Fruit fly (Drosophila melanogaster) whole organism, embryonic: ENCODE data around the gene HP5.

Source experiments
- CG11695 ChIP-seq: fragments of 200-800 bp; sonication (Bioruptor generic); IDR thresholded peaks from 3 replicates; pipeline ENCODE4 v1.3.6; 2022; ENCODE audit warnings: missing biosample characterization, missing genetic modification characterization
- CG12299 ChIP-seq: fragments of 200-800 bp; sonication (Bioruptor generic); optimal IDR thresholded peaks from 2 replicates; lab custom pipeline; 2018; ENCODE audit warnings: missing biosample characterization, mild to moderate bottlenecking, missing genetic modification characterization
- CG12659 ChIP-seq: fragments of 200-800 bp; sonication (Bioruptor generic); optimal IDR thresholded peaks from 3 replicates; lab custom pipeline; 2017; ENCODE audit warnings: mild to moderate bottlenecking, missing biosample characterization, missing genetic modification reagents, missing genetic modification characterization
- CG1602 ChIP-seq: fragments of 200-800 bp; sonication (Bioruptor generic); optimal IDR thresholded peaks from 3 replicates; lab custom pipeline; 2016; ENCODE audit warnings: missing biosample characterization, missing genetic modification characterization
- CG16863 ChIP-seq: fragments of 200-800 bp; sonication (Bioruptor generic); optimal IDR thresholded peaks from 3 replicates; lab custom pipeline; 2016; ENCODE audit warnings: missing biosample characterization, missing genetic modification characterization
- CG17328 ChIP-seq: fragments of 200-800 bp; sonication (Bioruptor generic); IDR thresholded peaks from 2 replicates; pipeline ENCODE4 v1.3.6; 2022; ENCODE audit warnings: missing biosample characterization, missing genetic modification characterization
- CG17612 ChIP-seq: fragments of 200-800 bp; sonication (Bioruptor generic); IDR thresholded peaks from 2 replicates; pipeline ENCODE4 v1.3.6; 2022; ENCODE audit warnings: missing biosample characterization, missing genetic modification characterization
- CG1792 ChIP-seq: fragments of 200-800 bp; sonication (Bioruptor generic); optimal IDR thresholded peaks from 2 replicates; lab custom pipeline; 2016; ENCODE audit warnings: missing biosample characterization, missing genetic modification characterization
- CG2120 ChIP-seq: fragments of 200-800 bp; sonication (Bioruptor generic); optimal IDR thresholded peaks from 3 replicates; lab custom pipeline; 2016; ENCODE audit warnings: missing biosample characterization, missing genetic modification characterization
- CG31365 ChIP-seq: fragments of 200-800 bp; sonication (Bioruptor generic); optimal IDR thresholded peaks from 2 replicates; lab custom pipeline; 2018; ENCODE audit warnings: missing biosample characterization, mild to moderate bottlenecking, missing genetic modification characterization
- CG3407 ChIP-seq: fragments of 200-800 bp; sonication (Bioruptor generic); optimal IDR thresholded peaks from 2 replicates; lab custom pipeline; 2018; ENCODE audit warnings: missing biosample characterization, mild to moderate bottlenecking, missing genetic modification characterization
- CG34422 ChIP-seq: fragments of 200-800 bp; sonication (Bioruptor generic); IDR thresholded peaks from 3 replicates; pipeline ENCODE4 v1.3.6; 2022; ENCODE audit warnings: missing biosample characterization, missing genetic modification characterization
- CG3726 ChIP-seq: fragments of 200-800 bp; sonication (Bioruptor generic); IDR thresholded peaks from 3 replicates; pipeline ENCODE4, ENCODE4 v1.3.6; 2022; ENCODE audit warnings: missing biosample characterization, missing genetic modification characterization
- CG3838 ChIP-seq: fragments of 200-800 bp; sonication (Bioruptor generic); optimal IDR thresholded peaks from 3 replicates; lab custom pipeline; 2016; ENCODE audit warnings: missing biosample characterization, missing genetic modification characterization
- CG3995 ChIP-seq: fragments of 200-800 bp; sonication (Bioruptor generic); optimal IDR thresholded peaks from 3 replicates; lab custom pipeline; 2016; ENCODE audit warnings: missing biosample characterization, missing genetic modification characterization
- CG4328 ChIP-seq: fragments of 200-800 bp; sonication (Bioruptor generic); optimal IDR thresholded peaks from 3 replicates; lab custom pipeline; 2017; ENCODE audit warnings: missing biosample characterization, missing genetic modification reagents, missing genetic modification characterization
- CG43689 ChIP-seq: fragments of 200-800 bp; sonication (Bioruptor generic); IDR thresholded peaks from 2 replicates; pipeline ENCODE4 v1.3.6; 2022; ENCODE audit warnings: missing biosample characterization, missing genetic modification characterization
- CG6791 ChIP-seq: fragments of 200-800 bp; sonication (Bioruptor generic); IDR thresholded peaks from 3 replicates; pipeline ENCODE4 v1.3.6; 2022; ENCODE audit warnings: missing biosample characterization, missing genetic modification characterization; ENCODE audit not compliant: partially characterized antibody
- CG7357 ChIP-seq: fragments of 200-800 bp; sonication (Bioruptor generic); IDR thresholded peaks from 3 replicates; pipeline ENCODE4 v1.3.6; 2022; ENCODE audit warnings: missing biosample characterization, missing genetic modification characterization
- CTCF ChIP-seq: fragments of 200-800 bp; sonication (Bioruptor generic); optimal IDR thresholded peaks from 2 replicates; lab custom pipeline; 2017; ENCODE audit warnings: missing biosample characterization, mild to moderate bottlenecking, missing genetic modification characterization, moderate library complexity
- Dek ChIP-seq: fragments of 200-800 bp; sonication (Bioruptor generic); optimal IDR thresholded peaks from 3 replicates; lab custom pipeline; 2019; ENCODE audit warnings: missing biosample characterization, mild to moderate bottlenecking, missing genetic modification characterization, moderate library complexity
- Dip3 ChIP-seq: fragments of 200-800 bp; sonication (Bioruptor generic); optimal IDR thresholded peaks from 3 replicates; lab custom pipeline; 2016; ENCODE audit warnings: missing biosample characterization, missing genetic modification characterization
- Dll ChIP-seq: fragments of 200-800 bp; sonication (Bioruptor generic); IDR thresholded peaks from 4 replicates; pipeline ENCODE4 v1.3.6; 2022; ENCODE audit warnings: missing biosample characterization, missing genetic modification characterization; ENCODE audit not compliant: partially characterized antibody
- Ets65A ChIP-seq: fragments of 200-800 bp; sonication (Bioruptor generic); peaks from one replicate; lab custom pipeline; 2016; ENCODE audit warnings: missing biosample characterization, missing genetic modification characterization
- Gug ChIP-seq: fragments of 200-800 bp; sonication (Bioruptor generic); IDR thresholded peaks from 4 replicates; pipeline ENCODE4 v1.3.6; 2022; ENCODE audit warnings: missing biosample characterization, missing genetic modification characterization
- HLH3B ChIP-seq: fragments of 200-800 bp; sonication (Bioruptor generic); IDR thresholded peaks from 2 replicates; pipeline ENCODE4 v1.3.6; 2022; ENCODE audit warnings: missing biosample characterization, missing genetic modification characterization
- HLH4C ChIP-seq: fragments of 200-800 bp; sonication (Bioruptor generic); IDR thresholded peaks from 3 replicates; pipeline ENCODE4 v1.3.6; 2022; ENCODE audit warnings: missing biosample characterization, missing genetic modification characterization; ENCODE audit not compliant: partially characterized antibody
- HLHmδ ChIP-seq: fragments of 200-800 bp; sonication (Bioruptor generic); optimal IDR thresholded peaks from 2 replicates; lab custom pipeline; 2018; ENCODE audit warnings: missing biosample characterization, mild to moderate bottlenecking, missing genetic modification characterization, moderate library complexity
- MESR4 ChIP-seq: fragments of 200-800 bp; sonication (Bioruptor generic); optimal IDR thresholded peaks from 2 replicates; lab custom pipeline; 2018; ENCODE audit warnings: missing biosample characterization, mild to moderate bottlenecking, missing genetic modification characterization, moderate library complexity
- MTF-1 ChIP-seq: fragments of 200-800 bp; sonication (Bioruptor generic); optimal IDR thresholded peaks from 2 replicates; lab custom pipeline; 2018; ENCODE audit warnings: missing biosample characterization, mild to moderate bottlenecking, missing genetic modification characterization, borderline replicate concordance
- NC2β ChIP-seq: fragments of 200-800 bp; sonication (Bioruptor generic); optimal IDR thresholded peaks from 2 replicates; lab custom pipeline; 2016; ENCODE audit warnings: missing biosample characterization, missing genetic modification characterization
- NFAT ChIP-seq: fragments of 200-800 bp; sonication (Bioruptor generic); IDR thresholded peaks from 2 replicates; pipeline ENCODE4 v1.3.6; 2022; ENCODE audit warnings: missing biosample characterization, missing genetic modification characterization
- Poxn ChIP-seq: fragments of 200-800 bp; sonication (Bioruptor generic); IDR thresholded peaks from 2 replicates; pipeline ENCODE4 v1.3.6; 2022; ENCODE audit warnings: missing biosample characterization, missing genetic modification characterization
- Usf ChIP-seq: fragments of 200-800 bp; sonication (Bioruptor generic); optimal IDR thresholded peaks from 2 replicates; lab custom pipeline; 2017; ENCODE audit warnings: missing genotype, missing biosample characterization, missing genetic modification characterization
- YL-1 ChIP-seq: fragments of 200-800 bp; sonication (Bioruptor generic); optimal IDR thresholded peaks from 3 replicates; lab custom pipeline; 2017; ENCODE audit warnings: missing biosample characterization, mild to moderate bottlenecking, missing genetic modification characterization
- ab ChIP-seq: fragments of 200-800 bp; sonication (Bioruptor generic); optimal IDR thresholded peaks from 2 replicates; lab custom pipeline; 2016; ENCODE audit warnings: missing biosample characterization, missing genetic modification characterization
- al ChIP-seq: fragments of 200-800 bp; sonication (Bioruptor generic); IDR thresholded peaks from 2 replicates; pipeline ENCODE4 v1.3.6; 2022; ENCODE audit warnings: missing biosample characterization, missing genetic modification characterization
- btn ChIP-seq: fragments of 200-800 bp; sonication (Bioruptor generic); optimal IDR thresholded peaks from 2 replicates; lab custom pipeline; 2016; ENCODE audit warnings: missing biosample characterization, missing genetic modification characterization
- dpn ChIP-seq, 2 experiments: fragments of 200-800 bp; sonication (Bioruptor generic); optimal IDR thresholded peaks; 3 replicates each; lab custom pipeline; 2016; ENCODE audit warnings: missing biosample characterization in 2 of 2, missing genetic modification characterization in 2 of 2
- ewg ChIP-seq: fragments of 200-800 bp; sonication (Bioruptor generic); optimal IDR thresholded peaks from 3 replicates; lab custom pipeline; 2017; ENCODE audit warnings: mild to moderate bottlenecking, missing biosample characterization, missing genetic modification reagents, missing genetic modification characterization
- fu2 ChIP-seq: fragments of 200-800 bp; sonication (Bioruptor generic); optimal IDR thresholded peaks from 2 replicates; lab custom pipeline; 2016; ENCODE audit warnings: missing biosample characterization, missing genetic modification characterization
- klu ChIP-seq: fragments of 200-800 bp; sonication (Bioruptor generic); IDR thresholded peaks from 2 replicates; pipeline ENCODE4 v1.3.6; 2022; ENCODE audit warnings: missing biosample characterization, missing genetic modification characterization
- nom ChIP-seq: fragments of 200-800 bp; sonication (Bioruptor generic); optimal IDR thresholded peaks from 2 replicates; lab custom pipeline; 2017; ENCODE audit warnings: missing biosample characterization, missing genetic modification characterization, mild to moderate bottlenecking, moderate library complexity, missing genetic modification reagents
- psq ChIP-seq: fragments of 200-800 bp; sonication (Bioruptor generic); optimal IDR thresholded peaks from 2 replicates; lab custom pipeline; 2017; ENCODE audit warnings: missing biosample characterization, missing genetic modification characterization
- seq ChIP-seq: fragments of 200-800 bp; sonication (Bioruptor generic); IDR thresholded peaks from 2 replicates; pipeline ENCODE4 v1.3.6; 2022; ENCODE audit warnings: missing biosample characterization, missing genetic modification characterization
- sim ChIP-seq: fragments of 200-800 bp; sonication (Bioruptor generic); IDR thresholded peaks from 2 replicates; pipeline ENCODE4 v1.3.6; 2022; ENCODE audit warnings: missing biosample characterization, missing genetic modification characterization
- slp2 ChIP-seq: fragments of 200-800 bp; sonication (Bioruptor generic); optimal IDR thresholded peaks from 2 replicates; lab custom pipeline; 2016; ENCODE audit warnings: missing biosample characterization, missing genetic modification characterization
- unpg ChIP-seq: fragments of 200-800 bp; sonication (Bioruptor generic); optimal IDR thresholded peaks from 3 replicates; lab custom pipeline; 2018; ENCODE audit warnings: missing biosample characterization, mild to moderate bottlenecking, missing genetic modification characterization, moderate library complexity
- vfl ChIP-seq: fragments of 200-800 bp; sonication (Bioruptor generic); optimal IDR thresholded peaks from 2 replicates; lab custom pipeline; 2016; ENCODE audit warnings: missing biosample characterization, missing genetic modification characterization
- zen ChIP-seq: fragments of 200-800 bp; sonication (Bioruptor generic); optimal IDR thresholded peaks from 3 replicates; lab custom pipeline; 2018; ENCODE audit warnings: missing biosample characterization, mild to moderate bottlenecking, missing genetic modification characterization, moderate library complexity

HP5 gene

dm6 chrX:11454189-11454882 lies at the start of gene HP5, which contains the start of gene Evi5 (continued):
- TF ChIP-seq CG3995 (GFP tag; lab: Kevin White, UChicago) (peak; percentile 21), Ets65A (GFP tag; lab: Kevin White, UChicago) (peak; percentile 92), CG34422 (peak; percentile 43; the same call in 2 of the 3 replicates), HLH3B (GFP tag; lab: Robert Waterston, UW) (peak; percentile 24; the same call in 1 of the 2 replicates), CG7357 (GFP tag; lab: Robert Waterston, UW) (peak; percentile 26; the same call in 1 of the 3 replicates), slp2 (GFP tag; lab: Kevin White, UChicago) (peak; percentile 27), zen (tag; lab: Kevin White, UChicago) (no peak), HLH4C (GFP tag; lab: Robert Waterston, UW) (0 out of 3 replicates have a peak, but pooled peaks have one; percentile 22), al (peak; percentile 57), CG4328 (GFP tag; lab: Kevin White, UChicago) (no peak), CG17328 (GFP tag; lab: Robert Waterston, UW) (peak; percentile 41; the same call in 1 of the 2 replicates), CG12299 (tag; lab: Kevin White, UChicago) (peak; percentile 24), CG6791 (peak; percentile 63; the same call in 1 of the 3 replicates), dpn (GFP tag; optimal IDR thresholded peaks at IDR 0.05; lab: Kevin White, UChicago) (peak; percentile 46 to 75), NC2β (GFP tag; lab: Kevin White, UChicago) (peak; percentile 24), CG12659 (peak; percentile 73), Poxn (GFP tag; lab: Robert Waterston, UW) (no peak), vfl (GFP tag; lab: Kevin White, UChicago) (no peak), CG11695 (GFP tag; lab: Robert Waterston, UW) (0 out of 3 replicates have a peak, but pooled peaks have one; percentile 21), btn (GFP tag; lab: Kevin White, UChicago) (no peak), sim (GFP tag; lab: Robert Waterston, UW) (no peak), CG1602 (GFP tag; lab: Kevin White, UChicago) (peak; percentile 58), seq (GFP tag; lab: Robert Waterston, UW) (no peak), CTCF (GFP tag; lab: Kevin White, UChicago) (peak; percentile 90), ab (peak; percentile 24), unpg (peak; percentile 6), CG3838 (GFP tag; lab: Kevin White, UChicago) (no peak), CG31365 (tag; lab: Kevin White, UChicago) (no peak), Dek (tag; lab: Kevin White, UChicago) (peak; percentile 18), HLHmδ (no peak), MESR4 (peak; percentile 63), ewg (GFP tag; lab: Kevin White, UChicago) (no peak), CG1792 (peak; percentile 48), Dll (peak; percentile 47; the same call in 2 of the 4 replicates), Gug (GFP tag; lab: Robert Waterston, UW) (peak; percentile 82), Usf (GFP tag; lab: Kevin White, UChicago) (no peak), fu2 (GFP tag; lab: Kevin White, UChicago) (peak; percentile 41), klu (peak; percentile 65; the same call in 1 of the 2 replicates), CG16863 (GFP tag; lab: Kevin White, UChicago) (no peak), YL-1 (GFP tag; lab: Kevin White, UChicago) (no peak), Dip3 (GFP tag; lab: Kevin White, UChicago) (peak; percentile 1), CG17612 (GFP tag; lab: Robert Waterston, UW) (no peak), NFAT (GFP tag; lab: Robert Waterston, UW) (peak; percentile 37; the same call in 1 of the 2 replicates), CG3407 (GFP tag; lab: Kevin White, UChicago) (no peak), CG2120 (GFP tag; lab: Kevin White, UChicago) (peak; percentile 66), nom (peak; percentile 60), MTF-1 (no peak), CG43689 (GFP tag; lab: Robert Waterston, UW) (no peak), psq (GFP tag; lab: Kevin White, UChicago) (no peak), CG3726 (no peak)
